Fruit fly (Drosophila melanogaster): Measurements from ENCODE around the gene Mettl3.

- no peak for TF ChIP-seq usp (GFP tag; optimal IDR thresholded peaks at IDR 0.05)
- no peak for TF ChIP-seq Abd-B (GFP tag; optimal IDR thresholded peaks at IDR 0.05)
- no peak for TF ChIP-seq Hr83 (GFP tag; optimal IDR thresholded peaks at IDR 0.05; ENCODE audit: poor library complexity, severe bottlenecking)
- no peak for TF ChIP-seq lola (GFP tag; optimal IDR thresholded peaks at IDR 0.05)
- no peak for TF ChIP-seq OdsH (GFP tag; optimal IDR thresholded peaks at IDR 0.05)
- TF ChIP-seq Sp1 (GFP tag; optimal IDR thresholded peaks at IDR 0.05) = no peak
- no peak for TF ChIP-seq sv (GFP tag; optimal IDR thresholded peaks at IDR 0.05)
- no peak for TF ChIP-seq Jra (GFP tag; optimal IDR thresholded peaks at IDR 0.05)
- no peak for TF ChIP-seq Myc (optimal IDR thresholded peaks at IDR 0.05)
- TF ChIP-seq h (GFP tag; optimal IDR thresholded peaks at IDR 0.05) = no peak
- no peak for TF ChIP-seq fru (GFP tag; optimal IDR thresholded peaks at IDR 0.05)
- no peak for TF ChIP-seq Rel (GFP tag; optimal IDR thresholded peaks at IDR 0.05)
- no peak for TF ChIP-seq Rel (tag; optimal IDR thresholded peaks at IDR 0.05)
These were observed 47.7 kb downstream of the Mettl3 start for dm6 chr3R:24079613-24080012.
